Fruit fly (Drosophila melanogaster) whole organism, prepupa: Measurements from ENCODE around the gene Dh31.

Source experiments
- Blimp-1 ChIP-seq: fragments of 200-800 bp; sonication (Bioruptor generic); optimal IDR thresholded peaks from 3 replicates; lab custom pipeline; 2017; ENCODE audit warnings: missing biosample characterization, missing genetic modification characterization, mild to moderate bottlenecking, moderate library complexity, missing genetic modification reagents
- CG10631 ChIP-seq: fragments of 200-800 bp; sonication (Bioruptor generic); optimal IDR thresholded peaks from 2 replicates; lab custom pipeline; 2016; ENCODE audit warnings: missing biosample characterization, missing genetic modification characterization
- CG10669 ChIP-seq: fragments of 200-800 bp; sonication (Bioruptor generic); optimal IDR thresholded peaks from 3 replicates; lab custom pipeline; 2018; ENCODE audit warnings: missing biosample characterization, mild to moderate bottlenecking, missing genetic modification characterization, moderate library complexity
- CG11762 ChIP-seq: fragments of 200-800 bp; sonication (Bioruptor generic); optimal IDR thresholded peaks from 3 replicates; lab custom pipeline; 2016; ENCODE audit warnings: missing biosample characterization, missing genetic modification characterization; ENCODE audit not compliant: insufficient read depth
- CG11902 ChIP-seq: fragments of 200-800 bp; sonication (Bioruptor generic); optimal IDR thresholded peaks from 3 replicates; lab custom pipeline; 2016; ENCODE audit warnings: missing biosample characterization, missing genetic modification characterization
- CG15336 ChIP-seq: fragments of 200-800 bp; sonication (Bioruptor generic); IDR thresholded peaks from 2 replicates; pipeline ENCODE4 v1.3.6; 2022; ENCODE audit warnings: missing biosample characterization, missing genetic modification characterization
- CG1621 ChIP-seq: fragments of 200-800 bp; sonication (Bioruptor generic); optimal IDR thresholded peaks from 3 replicates; lab custom pipeline; 2018; ENCODE audit warnings: missing biosample characterization, mild to moderate bottlenecking, missing genetic modification characterization
- CG16779 ChIP-seq: fragments of 200-800 bp; sonication (Bioruptor generic); optimal IDR thresholded peaks from 3 replicates; lab custom pipeline; 2017; ENCODE audit warnings: missing biosample characterization, mild to moderate bottlenecking, missing genetic modification characterization
- CG3032 ChIP-seq: fragments of 200-800 bp; optimal IDR thresholded peaks from 2 replicates; lab custom pipeline; 2019; ENCODE audit warnings: missing biosample characterization, mild to moderate bottlenecking, missing genetic modification characterization, moderate library complexity
- CG31627 ChIP-seq: fragments of 200-800 bp; sonication (Bioruptor generic); optimal IDR thresholded peaks from 3 replicates; lab custom pipeline; 2016; ENCODE audit warnings: missing biosample characterization, missing genetic modification characterization
- CG3919 ChIP-seq: fragments of 200-800 bp; sonication (Bioruptor generic); optimal IDR thresholded peaks from 3 replicates; lab custom pipeline; 2016; ENCODE audit warnings: missing biosample characterization, missing genetic modification characterization
- CG4318 ChIP-seq: fragments of 200-800 bp; sonication (Bioruptor generic); optimal IDR thresholded peaks from 3 replicates; lab custom pipeline; 2017; ENCODE audit warnings: missing biosample characterization, mild to moderate bottlenecking, missing genetic modification characterization
- CG6276 ChIP-seq: fragments of 200-800 bp; sonication (Bioruptor generic); optimal IDR thresholded peaks from 2 replicates; lab custom pipeline; 2017; ENCODE audit warnings: missing biosample characterization, mild to moderate bottlenecking, missing genetic modification characterization
- CG6792 ChIP-seq: fragments of 200-800 bp; sonication (Bioruptor generic); optimal IDR thresholded peaks from 3 replicates; lab custom pipeline; 2016; ENCODE audit warnings: missing biosample characterization, missing genetic modification characterization
- CG6808 ChIP-seq: fragments of 200-800 bp; sonication (Bioruptor generic); optimal IDR thresholded peaks from 3 replicates; lab custom pipeline; 2017; ENCODE audit warnings: missing biosample characterization, missing genetic modification characterization, mild to moderate bottlenecking, moderate library complexity, missing genetic modification reagents
- CG6854 ChIP-seq: fragments of 200-800 bp; sonication (Bioruptor generic); optimal IDR thresholded peaks from 2 replicates; lab custom pipeline; 2017; ENCODE audit warnings: missing biosample characterization, mild to moderate bottlenecking, missing genetic modification characterization
- CG7368 ChIP-seq: fragments of 200-800 bp; sonication (Bioruptor generic); optimal IDR thresholded peaks from 3 replicates; lab custom pipeline; 2016; ENCODE audit warnings: missing biosample characterization, missing genetic modification characterization
- CG8119 ChIP-seq: fragments of 200-800 bp; sonication (Bioruptor generic); IDR thresholded peaks from 3 replicates; pipeline ENCODE4 v1.3.6; 2022; ENCODE audit warnings: missing biosample characterization, missing genetic modification characterization
- CG8319 ChIP-seq: fragments of 200-800 bp; sonication (Bioruptor generic); optimal IDR thresholded peaks from 3 replicates; lab custom pipeline; 2016; ENCODE audit warnings: missing biosample characterization, missing genetic modification characterization
- CG8632 ChIP-seq: fragments of 200-800 bp; sonication (Bioruptor generic); optimal IDR thresholded peaks from 3 replicates; lab custom pipeline; 2016; ENCODE audit warnings: missing biosample characterization, missing genetic modification characterization
- CG9139 ChIP-seq: fragments of 200-800 bp; sonication (Bioruptor generic); optimal IDR thresholded peaks from 3 replicates; lab custom pipeline; 2017; ENCODE audit warnings: missing biosample characterization, mild to moderate bottlenecking, missing genetic modification characterization
- Eip75B ChIP-seq: fragments of 200-800 bp; sonication (Bioruptor generic); optimal IDR thresholded peaks from 3 replicates; lab custom pipeline; 2016; ENCODE audit warnings: missing biosample characterization, missing genetic modification characterization
- Eip78C ChIP-seq: fragments of 200-800 bp; sonication (Bioruptor generic); peaks from one replicate; lab custom pipeline; 2016; ENCODE audit warnings: missing biosample characterization, missing genetic modification characterization
- Gug ChIP-seq: fragments of 200-800 bp; sonication (Bioruptor generic); IDR thresholded peaks from 2 replicates; pipeline ENCODE4 v1.3.6; 2022; ENCODE audit warnings: missing biosample characterization, missing genetic modification characterization
- Hr38 ChIP-seq: sonication (Bioruptor generic); optimal IDR thresholded peaks from 2 replicates; lab custom pipeline; 2016; ENCODE audit warnings: missing biosample characterization, missing genetic modification characterization
- Hr39 ChIP-seq: fragments of 200-800 bp; sonication (Bioruptor generic); optimal IDR thresholded peaks from 2 replicates; lab custom pipeline; 2016; ENCODE audit warnings: missing biosample characterization, missing genetic modification characterization
- Hr4 ChIP-seq: fragments of 200-800 bp; sonication (Bioruptor generic); optimal IDR thresholded peaks from 3 replicates; lab custom pipeline; 2016; ENCODE audit warnings: missing biosample characterization, missing genetic modification characterization
- Lpt ChIP-seq: fragments of 200-800 bp; sonication (Bioruptor generic); optimal IDR thresholded peaks from 3 replicates; lab custom pipeline; 2016; ENCODE audit warnings: missing biosample characterization, missing genetic modification characterization
- Met ChIP-seq: fragments of 200-800 bp; sonication (Bioruptor generic); optimal IDR thresholded peaks from 3 replicates; lab custom pipeline; 2016; ENCODE audit warnings: missing biosample characterization, missing genetic modification characterization
- OdsH ChIP-seq: fragments of 200-800 bp; sonication (Bioruptor generic); optimal IDR thresholded peaks from 3 replicates; lab custom pipeline; 2016; ENCODE audit warnings: missing biosample characterization, missing genetic modification characterization
- Smox ChIP-seq: fragments of 200-800 bp; sonication (Bioruptor generic); optimal IDR thresholded peaks from 3 replicates; lab custom pipeline; 2016; ENCODE audit warnings: missing biosample characterization, missing genetic modification characterization
- Sox102F ChIP-seq: fragments of 200-800 bp; sonication (Bioruptor generic); optimal IDR thresholded peaks from 2 replicates; lab custom pipeline; 2016; ENCODE audit warnings: missing biosample characterization, mild to moderate bottlenecking, missing genetic modification characterization
- Sox15 ChIP-seq: fragments of 200-800 bp; sonication (Bioruptor generic); optimal IDR thresholded peaks from 3 replicates; lab custom pipeline; 2016; ENCODE audit warnings: missing biosample characterization, missing genetic modification characterization
- acj6 ChIP-seq: fragments of 200-800 bp; sonication (Bioruptor generic); optimal IDR thresholded peaks from 3 replicates; lab custom pipeline; 2016; ENCODE audit warnings: missing biosample characterization, missing genetic modification characterization
- dac ChIP-seq: fragments of 200-800 bp; sonication (Bioruptor generic); optimal IDR thresholded peaks from 2 replicates; lab custom pipeline; 2017; ENCODE audit warnings: missing biosample characterization, mild to moderate bottlenecking, missing genetic modification characterization
- eg ChIP-seq: fragments of 200-800 bp; sonication (Bioruptor generic); IDR thresholded peaks from 3 replicates; pipeline ENCODE4 v1.3.6; 2022; ENCODE audit warnings: missing biosample characterization, missing genetic modification characterization
- fd85E ChIP-seq: fragments of 200-800 bp; sonication (Bioruptor generic); optimal IDR thresholded peaks from 3 replicates; lab custom pipeline; 2016; ENCODE audit warnings: missing biosample characterization, missing genetic modification characterization
- lz ChIP-seq: fragments of 200-800 bp; sonication (Bioruptor generic); optimal IDR thresholded peaks from 3 replicates; lab custom pipeline; 2016; ENCODE audit warnings: missing biosample characterization, missing genetic modification characterization
- salr ChIP-seq, 2 experiments: fragments of 200-800 bp; sonication (Bioruptor generic); optimal IDR thresholded peaks; 3 replicates each; lab custom pipeline; 2016 to 2018; ENCODE audit warnings: missing biosample characterization in 2 of 2, missing genetic modification characterization in 2 of 2, mild to moderate bottlenecking in 1 of 2
- spab ChIP-seq: fragments of 200-800 bp; sonication (Bioruptor generic); optimal IDR thresholded peaks from 2 replicates; lab custom pipeline; 2017; ENCODE audit warnings: missing biosample characterization, mild to moderate bottlenecking, missing genetic modification characterization, missing genetic modification reagents
- svp ChIP-seq: fragments of 200-800 bp; sonication (Bioruptor generic); peaks from one replicate; lab custom pipeline; 2016; ENCODE audit warnings: missing biosample characterization, missing genetic modification characterization
- topi ChIP-seq: fragments of 200-800 bp; sonication (Bioruptor generic); optimal IDR thresholded peaks from 3 replicates; lab custom pipeline; 2016; ENCODE audit warnings: missing biosample characterization, missing genetic modification characterization
- vri ChIP-seq: fragments of 200-800 bp; sonication (Bioruptor generic); optimal IDR thresholded peaks from 3 replicates; lab custom pipeline; 2016; ENCODE audit warnings: missing biosample characterization, mild to moderate bottlenecking, missing genetic modification characterization

Dh31 gene

dm6 chr2L:8468929-8469681 lies 37.5 kb downstream of the Dh31 start (continued):
- TF ChIP-seq Eip75B (GFP tag; lab: Kevin White, UChicago) = peak; percentile 24
- peak; percentile 23 for TF ChIP-seq lz (GFP tag; lab: Kevin White, UChicago)
- TF ChIP-seq CG8632 (GFP tag; lab: Kevin White, UChicago) = peak; percentile 5
- TF ChIP-seq dac (GFP tag; lab: Kevin White, UChicago) = no peak
- no peak for TF ChIP-seq CG1621 (tag; lab: Kevin White, UChicago)
- TF ChIP-seq Hr39 (GFP tag; lab: Kevin White, UChicago) = peak; percentile 44
- no peak for TF ChIP-seq CG6854 (GFP tag; lab: Kevin White, UChicago)
- peak; percentile 21 for TF ChIP-seq CG10631 (GFP tag; lab: Kevin White, UChicago)
- peak; percentile 68 for TF ChIP-seq svp (GFP tag; lab: Kevin White, UChicago)
- no peak for TF ChIP-seq Hr38 (GFP tag; lab: Kevin White, UChicago)
- peak; percentile 34 for TF ChIP-seq CG3919 (GFP tag; lab: Kevin White, UChicago)
- TF ChIP-seq Lpt (GFP tag; lab: Kevin White, UChicago) = no peak
- TF ChIP-seq Gug (GFP tag; lab: Robert Waterston, UW) = no peak
- peak; percentile 29 for TF ChIP-seq Smox (GFP tag; lab: Kevin White, UChicago)
- no peak for TF ChIP-seq Hr4 (GFP tag; lab: Kevin White, UChicago)
- no peak for TF ChIP-seq CG8119

DNA sequence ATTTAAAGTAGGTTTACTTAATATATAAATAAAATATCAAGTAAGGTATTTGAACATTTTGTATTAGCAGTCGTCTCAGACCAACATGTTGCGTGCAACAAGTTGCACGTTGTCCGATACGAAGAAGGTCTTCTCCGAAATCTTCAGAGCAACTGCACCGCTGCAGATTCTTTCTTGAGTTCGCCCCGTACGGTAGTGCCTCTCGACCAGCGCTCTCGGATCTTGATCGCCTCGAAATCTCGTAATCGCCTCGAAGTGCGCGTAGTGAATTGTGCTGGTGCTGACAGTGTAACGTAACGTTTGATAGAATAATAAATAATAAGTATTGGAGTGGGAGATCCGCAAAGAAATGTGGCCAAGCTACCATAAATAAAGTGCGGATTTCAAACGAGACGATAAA lies 40.0 kb downstream of the Dh31 start, which contains the start of gene dachs:
Gene dachs, plus strand, starts transcription at position 175 of the 400 bp plus-strand sequence.
- TF ChIP-seq Eip78C (GFP tag; lab: Kevin White, UChicago) (peak; percentile 50), CG11902 (GFP tag; lab: Kevin White, UChicago) (no peak), CG6854 (GFP tag; lab: Kevin White, UChicago) (no peak), svp (GFP tag; lab: Kevin White, UChicago) (peak; percentile 30), Sox102F (GFP tag; lab: Kevin White, UChicago) (no peak)

DNA sequence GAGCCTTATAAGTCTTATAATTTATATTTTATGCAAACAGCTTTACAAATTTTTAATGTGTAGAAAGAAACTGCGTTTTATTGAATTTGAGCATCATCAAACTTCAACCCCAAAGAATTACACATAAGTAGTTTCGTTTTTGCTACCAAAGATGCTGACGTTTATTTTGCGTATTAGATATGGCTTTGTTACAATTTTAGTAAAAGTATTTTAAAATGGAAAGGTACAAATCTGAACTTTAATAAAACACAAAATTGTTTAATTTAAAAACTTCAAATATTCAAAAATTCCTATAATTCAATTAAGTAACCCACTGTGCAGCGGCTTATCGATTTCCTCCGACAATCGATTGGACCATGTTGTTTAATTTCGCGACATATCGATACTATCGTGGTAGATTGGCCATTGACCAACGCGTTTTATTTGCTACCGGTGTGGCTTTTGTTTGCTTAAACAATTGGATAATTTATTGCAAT lies 42.5 kb downstream of the Dh31 start, which contains the start of gene prg:
Gene prg, plus strand, starts transcription at position 382 of the 476 bp plus-strand sequence.
- TF ChIP-seq OdsH (GFP tag; lab: Kevin White, UChicago) (peak; percentile 64), lz (GFP tag; lab: Kevin White, UChicago) (peak; percentile 51), Eip78C (GFP tag; lab: Kevin White, UChicago) (peak; percentile 90), CG9139 (GFP tag; lab: Kevin White, UChicago) (peak; percentile 0), Hr4 (GFP tag; lab: Kevin White, UChicago) (peak; percentile 77), salr (GFP tag; optimal IDR thresholded peaks at IDR 0.05; lab: Kevin White, UChicago) (peak in 1 of 2 experiments; percentile 2), dac (GFP tag; lab: Kevin White, UChicago) (no peak), vri (GFP tag; lab: Kevin White, UChicago) (peak; percentile 19), CG6854 (GFP tag; lab: Kevin White, UChicago) (no peak), CG3919 (GFP tag; lab: Kevin White, UChicago) (peak; percentile 75), spab (GFP tag; lab: Kevin White, UChicago) (no peak), CG3032 (tag; lab: Kevin White, UChicago) (peak; percentile 41), svp (GFP tag; lab: Kevin White, UChicago) (peak; percentile 90), CG10669 (peak; percentile 46), topi (peak; percentile 75), Sox15 (GFP tag; lab: Kevin White, UChicago) (no peak), Hr38 (GFP tag; lab: Kevin White, UChicago) (no peak), CG11902 (GFP tag; lab: Kevin White, UChicago) (peak; percentile 49), acj6 (GFP tag; lab: Kevin White, UChicago) (peak; percentile 48), CG6808 (GFP tag; lab: Kevin White, UChicago) (peak; percentile 21), CG6276 (peak; percentile 41), Met (GFP tag; lab: Kevin White, UChicago) (peak; percentile 77), CG7368 (peak; percentile 17), Gug (GFP tag; lab: Robert Waterston, UW) (no peak), CG6792 (peak; percentile 51), CG8632 (GFP tag; lab: Kevin White, UChicago) (peak; percentile 58), CG11762 (GFP tag; lab: Kevin White, UChicago) (no peak), Eip75B (GFP tag; lab: Kevin White, UChicago) (peak; percentile 77), CG15336 (peak; percentile 49; the same call in 1 of the 2 replicates), CG16779 (peak; percentile 9), Lpt (GFP tag; lab: Kevin White, UChicago) (peak; percentile 18), fd85E (GFP tag; lab: Kevin White, UChicago) (no peak), CG31627 (GFP tag; lab: Kevin White, UChicago) (peak; percentile 63), CG10631 (GFP tag; lab: Kevin White, UChicago) (peak; percentile 53), Blimp-1 (no peak), CG4318 (peak; percentile 51), CG1621 (tag; lab: Kevin White, UChicago) (peak; percentile 2), CG8319 (no peak), eg (GFP tag; lab: Robert Waterston, UW) (peak; percentile 68)
